Worm (Caenorhabditis elegans) whole organism, early embryonic: ENCODE measurements around the gene Y1B5A.1.

Experiments used
- B0310.2 ChIP-seq: sonication (generic microtip); optimal IDR thresholded peaks from 2 replicates; lab custom pipeline; 2016; ENCODE audit warnings: mild to moderate bottlenecking, missing genetic modification characterization, missing compliant biosample characterization
- F13C5.2 ChIP-seq: sonication (generic microtip); optimal IDR thresholded peaks from 2 replicates; lab custom pipeline; 2017; ENCODE audit warnings: mild to moderate bottlenecking, missing genetic modification characterization, inconsistent platforms, missing compliant biosample characterization
- aly-1 ChIP-seq: sonication (generic microtip); optimal IDR thresholded peaks from 2 replicates; lab custom pipeline; 2016; ENCODE audit warnings: missing genetic modification characterization, missing compliant biosample characterization
- ama-1 ChIP-seq: fragments of 150-350 bp; optimal IDR thresholded peaks from 2 replicates; lab custom pipeline; 2014
- ceh-13 ChIP-seq: fragments of 200-800 bp; sonication (Bioruptor generic); optimal IDR thresholded peaks from 2 replicates; lab custom pipeline; 2018; ENCODE audit warnings: mild to moderate bottlenecking, missing genetic modification characterization, missing compliant biosample characterization
- ceh-36 ChIP-seq: sonication (generic microtip); optimal IDR thresholded peaks from 2 replicates; lab custom pipeline; 2016; ENCODE audit warnings: missing genetic modification characterization, inconsistent platforms, missing compliant biosample characterization
- ets-7 ChIP-seq: sonication (generic microtip); optimal IDR thresholded peaks from 2 replicates; lab custom pipeline; 2016; ENCODE audit warnings: missing genotype, missing genetic modification characterization, missing compliant biosample characterization
- flt-1 ChIP-seq: fragments of 200-800 bp; sonication (Bioruptor generic); IDR thresholded peaks from 2 replicates; pipeline ENCODE4 v1.3.6; 2022; ENCODE audit warnings: missing genetic modification characterization, missing compliant biosample characterization
- hmbx-1 ChIP-seq: sonication (generic microtip); optimal IDR thresholded peaks from 2 replicates; lab custom pipeline; 2016; ENCODE audit warnings: mild to moderate bottlenecking, missing genetic modification characterization, missing compliant biosample characterization
- hmg-4 ChIP-seq: fragments of 200-800 bp; sonication (Bioruptor generic); optimal IDR thresholded peaks from 2 replicates; lab custom pipeline; 2018; ENCODE audit warnings: mild to moderate bottlenecking, missing genetic modification characterization, missing compliant biosample characterization
- hnd-1 ChIP-seq: sonication (generic microtip); optimal IDR thresholded peaks from 2 replicates; lab custom pipeline; 2016; ENCODE audit warnings: missing genetic modification characterization, missing compliant biosample characterization
- pes-1 ChIP-seq: fragments of 200-800 bp; sonication (Bioruptor generic); IDR thresholded peaks from 2 replicates; pipeline ENCODE4 v1.3.6; 2022; ENCODE audit warnings: missing genetic modification reagents, missing genetic modification characterization, missing compliant biosample characterization
- scrt-1 ChIP-seq: fragments of 200-800 bp; sonication (Bioruptor generic); IDR thresholded peaks from 2 replicates; pipeline ENCODE4 v1.3.6; 2022; ENCODE audit warnings: missing genetic modification characterization, missing compliant biosample characterization
- sea-1 ChIP-seq: fragments of 200-800 bp; sonication (Bioruptor generic); conservative IDR thresholded peaks from 2 replicates; pipeline ENCODE4 v1.3.6; 2022; ENCODE audit warnings: missing genetic modification characterization, missing compliant biosample characterization
- tbx-11 ChIP-seq: fragments of 200-800 bp; sonication (Bioruptor generic); IDR thresholded peaks from 2 replicates; pipeline ENCODE4 v1.3.6; 2022; ENCODE audit warnings: missing genetic modification characterization, missing compliant biosample characterization
- tbx-37 ChIP-seq: fragments of 200-800 bp; sonication (Bioruptor generic); conservative IDR thresholded peaks from 2 replicates; pipeline ENCODE4 v1.3.6; 2022; ENCODE audit warnings: missing genetic modification reagents, missing genetic modification characterization, missing compliant biosample characterization
- tra-4 ChIP-seq: sonication (generic microtip); optimal IDR thresholded peaks from 2 replicates; lab custom pipeline; 2017; ENCODE audit warnings: missing genetic modification characterization, missing compliant biosample characterization

Y1B5A.1 gene

ce11 chrX:7076485-7076884, 8.7 kb upstream of the Y1B5A.1 start:
- TF ChIP-seq hmbx-1 (no peak), tbx-11 (GFP tag; lab: Robert Waterston, UW) (no peak), B0310.2 (tag; lab: Kevin White, UChicago) (no peak), tbx-37 (GFP tag; lab: Robert Waterston, UW) (no peak), flt-1 (GFP tag; lab: Robert Waterston, UW) (no peak), ama-1 (no peak), hmg-4 (GFP tag; lab: Kevin White, UChicago) (no peak), ceh-13 (GFP tag; lab: Kevin White, UChicago) (no peak), F13C5.2 (tag; lab: Kevin White, UChicago) (no peak), ets-7 (tag; lab: Kevin White, UChicago) (no peak)

DNA sequence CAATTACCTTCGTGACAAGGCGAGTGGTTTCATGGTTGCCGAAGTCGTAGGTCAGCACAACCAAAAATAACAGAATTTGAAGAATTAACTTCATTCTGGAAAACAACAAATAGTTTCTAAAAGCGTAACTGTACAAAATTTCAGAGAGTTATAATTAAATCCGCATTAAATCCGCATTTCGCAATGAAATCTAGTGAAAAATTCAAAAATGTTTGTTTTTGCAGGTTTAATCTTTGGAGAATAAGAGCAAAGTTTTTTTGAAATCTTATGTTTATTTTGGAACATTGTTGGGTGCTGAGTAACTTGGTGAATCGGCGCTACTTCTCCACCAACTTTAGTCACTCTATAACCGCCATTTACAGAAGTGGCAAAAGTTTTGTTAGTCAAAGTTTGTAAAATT, 745 bp downstream of the Y1B5A.1 start, which contains the start of gene C36B7.4:
C36B7.4 (minus strand) TSS at position 101 of the 400 bp plus-strand sequence.
- TF ChIP-seq pes-1 (GFP tag; lab: Robert Waterston, UW) (no peak), flt-1 (GFP tag; lab: Robert Waterston, UW) (no peak), tbx-11 (GFP tag; lab: Robert Waterston, UW) (no peak), hnd-1 (no peak), F13C5.2 (tag; lab: Kevin White, UChicago) (no peak), aly-1 (tag; lab: Kevin White, UChicago) (no peak), B0310.2 (tag; lab: Kevin White, UChicago) (no peak)

DNA sequence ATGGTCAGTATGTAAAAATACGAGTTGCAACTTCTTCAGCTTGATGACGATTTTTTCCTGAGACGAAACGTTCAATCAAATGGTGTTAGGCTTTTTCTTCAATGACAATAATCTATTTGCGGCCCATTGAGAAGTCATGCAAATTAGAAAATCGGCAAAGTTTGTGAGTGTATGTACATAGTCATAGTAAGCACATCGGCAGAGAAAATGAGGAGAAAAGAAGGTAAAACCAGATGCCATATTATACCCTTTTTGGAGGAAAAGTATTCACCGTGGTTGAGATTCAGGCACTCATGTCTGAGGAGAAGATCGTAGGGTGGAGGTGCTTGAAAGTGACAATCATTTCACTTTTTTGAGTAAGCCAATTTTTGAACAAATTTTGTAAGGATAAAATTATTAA, 11.2 kb downstream of the Y1B5A.1 start, which contains the start of gene C36B7.5:
C36B7.5 (minus strand) TSS at position 101 of the 400 bp plus-strand sequence.
- no peak for TF ChIP-seq hmbx-1
- no peak for TF ChIP-seq flt-1 (GFP tag; lab: Robert Waterston, UW)
- TF ChIP-seq ceh-13 (GFP tag; lab: Kevin White, UChicago) = no peak
- no peak for TF ChIP-seq scrt-1 (GFP tag; lab: Robert Waterston, UW)
- no peak for TF ChIP-seq tbx-11 (GFP tag; lab: Robert Waterston, UW)
- no peak for TF ChIP-seq F13C5.2 (tag; lab: Kevin White, UChicago)
- no peak for TF ChIP-seq ceh-36 (tag; lab: Kevin White, UChicago)
- no peak for TF ChIP-seq hmg-4 (GFP tag; lab: Kevin White, UChicago)
- TF ChIP-seq tra-4 = no peak
- no peak for TF ChIP-seq aly-1 (tag; lab: Kevin White, UChicago)
- no peak for TF ChIP-seq ama-1
- no peak for TF ChIP-seq sea-1 (GFP tag; lab: Robert Waterston, UW)
- TF ChIP-seq pes-1 (GFP tag; lab: Robert Waterston, UW) = no peak
- TF ChIP-seq tbx-37 (GFP tag; lab: Robert Waterston, UW) = no peak
- no peak for TF ChIP-seq hnd-1
- no peak for TF ChIP-seq ets-7 (tag; lab: Kevin White, UChicago)
- no peak for TF ChIP-seq B0310.2 (tag; lab: Kevin White, UChicago)

DNA sequence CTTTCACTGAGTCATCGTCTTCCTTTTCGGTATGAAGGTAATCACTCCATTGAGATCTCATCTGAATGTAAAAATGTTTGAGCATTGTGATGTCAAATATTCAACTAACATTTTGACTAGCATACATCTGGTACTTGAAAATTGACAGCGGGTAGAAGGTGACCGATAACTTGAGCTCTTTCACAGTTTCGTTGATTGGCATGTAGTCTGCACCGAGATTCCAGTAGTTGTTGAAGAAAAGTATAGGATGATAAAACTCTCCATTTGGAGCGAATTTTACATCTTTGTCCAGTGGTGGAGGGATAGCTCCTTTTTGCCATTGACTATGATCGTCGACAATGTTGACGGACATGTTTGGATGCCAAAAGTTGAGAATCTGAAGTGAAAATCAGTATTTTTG, 13.9 kb downstream of the Y1B5A.1 start:
- TF ChIP-seq tra-4 (no peak), flt-1 (GFP tag; lab: Robert Waterston, UW) (no peak), pes-1 (GFP tag; lab: Robert Waterston, UW) (no peak), ama-1 (no peak), aly-1 (tag; lab: Kevin White, UChicago) (no peak), ceh-36 (tag; lab: Kevin White, UChicago) (no peak), ceh-13 (GFP tag; lab: Kevin White, UChicago) (no peak), B0310.2 (tag; lab: Kevin White, UChicago) (no peak), scrt-1 (GFP tag; lab: Robert Waterston, UW) (no peak), tbx-37 (GFP tag; lab: Robert Waterston, UW) (no peak), hmbx-1 (no peak), ets-7 (tag; lab: Kevin White, UChicago) (no peak), F13C5.2 (tag; lab: Kevin White, UChicago) (no peak)

ce11 chrX:7100290-7100689, 15.1 kb downstream of the Y1B5A.1 start, which contains the start of gene C36B7.6:
TSS of gene C36B7.6 (minus strand) at chrX:7100338.
- TF ChIP-seq tbx-37 (GFP tag; lab: Robert Waterston, UW) = no peak
- TF ChIP-seq hmg-4 (GFP tag; lab: Kevin White, UChicago) = peak; percentile 16
- peak; percentile 3 for TF ChIP-seq aly-1 (tag; lab: Kevin White, UChicago)
- no peak for TF ChIP-seq hmbx-1
- no peak for TF ChIP-seq flt-1 (GFP tag; lab: Robert Waterston, UW)
- no peak for TF ChIP-seq B0310.2 (tag; lab: Kevin White, UChicago)
- no peak for TF ChIP-seq ceh-13 (GFP tag; lab: Kevin White, UChicago)
- no peak for TF ChIP-seq tbx-11 (GFP tag; lab: Robert Waterston, UW)
- no peak for TF ChIP-seq ama-1
- TF ChIP-seq F13C5.2 (tag; lab: Kevin White, UChicago) = no peak
- no peak for TF ChIP-seq scrt-1 (GFP tag; lab: Robert Waterston, UW)
- TF ChIP-seq ceh-36 (tag; lab: Kevin White, UChicago) = no peak

- no peak for TF ChIP-seq tbx-37 (GFP tag; lab: Robert Waterston, UW)
- no peak for TF ChIP-seq flt-1 (GFP tag; lab: Robert Waterston, UW)
- TF ChIP-seq sea-1 (GFP tag; lab: Robert Waterston, UW) = no peak
- TF ChIP-seq aly-1 (tag; lab: Kevin White, UChicago) = no peak
Observed at ce11 chrX:7101477-7101876, 16.3 kb downstream of the Y1B5A.1 start, which contains the start of gene C36B7.3. TSS of gene C36B7.3 (plus strand) at chrX:7101777.

DNA sequence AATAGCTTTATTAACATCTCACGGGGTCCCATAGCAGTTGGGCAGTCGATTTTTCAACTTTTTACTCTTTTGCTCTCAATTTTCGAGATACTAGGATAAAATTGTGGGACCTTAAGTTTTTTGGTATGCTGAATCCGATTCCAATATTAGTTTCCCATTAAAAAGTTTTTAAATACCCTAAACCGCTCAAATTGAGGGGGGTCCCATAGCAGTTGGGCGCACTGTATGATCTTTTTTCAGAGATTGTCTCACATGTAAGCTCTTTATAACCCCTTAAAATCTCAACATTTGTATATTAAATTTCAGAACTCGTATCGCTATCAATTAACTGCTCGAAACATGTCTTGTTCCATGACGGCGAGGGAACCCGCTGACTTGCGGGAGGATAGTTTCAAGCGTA, 20.9 kb downstream of the Y1B5A.1 start, which contains the start of gene C36B7.2:
C36B7.2 (plus strand) TSS at position 301 of the 400 bp plus-strand sequence.
- TF ChIP-seq flt-1 (GFP tag; lab: Robert Waterston, UW) (no peak), tbx-37 (GFP tag; lab: Robert Waterston, UW) (no peak), hmbx-1 (no peak), tbx-11 (GFP tag; lab: Robert Waterston, UW) (no peak), hnd-1 (no peak), F13C5.2 (tag; lab: Kevin White, UChicago) (no peak), ets-7 (tag; lab: Kevin White, UChicago) (no peak)
